Worm (Caenorhabditis elegans): ENCODE data around the gene snt-7.

The snt-7 gene

DNA sequence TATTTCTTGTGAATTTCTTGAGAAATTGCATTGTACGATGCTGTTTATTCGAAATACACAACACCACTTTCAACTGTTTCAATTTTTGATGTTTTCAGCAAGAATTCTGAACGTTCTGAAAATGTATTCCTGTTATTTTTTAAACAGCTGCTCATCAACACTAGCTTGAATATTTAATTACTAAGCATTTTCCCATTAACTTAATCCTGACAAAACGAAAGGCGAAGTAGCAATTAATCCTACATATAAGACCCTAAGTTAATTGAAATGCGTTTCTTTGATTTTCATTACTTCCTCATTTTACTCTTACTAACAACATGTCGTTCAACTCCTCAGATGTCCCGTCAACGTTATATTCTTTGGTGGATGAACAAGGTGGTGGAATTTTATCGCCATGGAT, 30.5 kb downstream of the snt-7 start, which contains the start of gene ocr-3:
Gene ocr-3 (plus strand): TSS at position 301 of the 400 bp plus-strand sequence.
- no peak for TF ChIP-seq hnd-1 (tag; optimal IDR thresholded peaks at IDR 0.05)
- TF ChIP-seq pes-1 (GFP tag; IDR thresholded peaks at IDR 0.05), result no peak
- TF ChIP-seq tbx-37 (GFP tag; conservative IDR thresholded peaks at IDR 0.05), result no peak
- no peak for TF ChIP-seq B0310.2 (tag; optimal IDR thresholded peaks at IDR 0.05)
- TF ChIP-seq tbx-11 (GFP tag; IDR thresholded peaks at IDR 0.05), result no peak
- TF ChIP-seq tra-4 (tag; optimal IDR thresholded peaks at IDR 0.05), result no peak
- no peak for TF ChIP-seq sea-1 (GFP tag; conservative IDR thresholded peaks at IDR 0.05)
- no peak for TF ChIP-seq ceh-13 (GFP tag; optimal IDR thresholded peaks at IDR 0.05)
- no peak for TF ChIP-seq scrt-1 (GFP tag; IDR thresholded peaks at IDR 0.05)
- TF ChIP-seq ets-7 (tag; optimal IDR thresholded peaks at IDR 0.05), result no peak
- no peak for TF ChIP-seq hmg-4 (GFP tag; optimal IDR thresholded peaks at IDR 0.05)
- TF ChIP-seq ama-1 (optimal IDR thresholded peaks at IDR 0.05), result no peak
- no peak for TF ChIP-seq aly-1 (tag; optimal IDR thresholded peaks at IDR 0.05)

DNA sequence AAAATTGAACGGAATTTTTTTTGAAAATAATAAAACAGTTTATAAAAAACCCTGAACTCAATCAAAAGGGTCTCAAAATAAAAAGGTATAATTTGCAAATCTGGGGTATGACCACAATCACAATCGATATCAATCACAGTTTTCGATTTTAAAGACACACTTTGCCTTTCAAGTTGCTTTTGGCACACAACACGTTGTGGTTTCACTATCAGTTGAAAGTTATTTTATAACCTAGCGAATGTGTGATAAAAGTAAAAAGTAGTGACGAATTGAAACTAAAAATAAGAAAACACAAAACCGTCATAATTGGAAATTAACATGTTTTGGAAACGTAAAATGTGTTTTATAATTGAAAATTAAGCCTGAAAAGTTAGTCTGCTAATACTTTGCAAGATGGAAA, 31.3 kb downstream of the snt-7 start:
- no peak for TF ChIP-seq ceh-36 (tag; optimal IDR thresholded peaks at IDR 0.05)
- TF ChIP-seq B0310.2 (tag; optimal IDR thresholded peaks at IDR 0.05), result no peak
- no peak for TF ChIP-seq tbx-37 (GFP tag; conservative IDR thresholded peaks at IDR 0.05)
- TF ChIP-seq hmbx-1 (tag; optimal IDR thresholded peaks at IDR 0.05), result no peak
- TF ChIP-seq flt-1 (GFP tag; IDR thresholded peaks at IDR 0.05), result no peak
- no peak for TF ChIP-seq ets-7 (tag; optimal IDR thresholded peaks at IDR 0.05)
- no peak for TF ChIP-seq tra-4 (tag; optimal IDR thresholded peaks at IDR 0.05)
- TF ChIP-seq tbx-11 (GFP tag; IDR thresholded peaks at IDR 0.05), result no peak
- no peak for TF ChIP-seq hmg-4 (GFP tag; optimal IDR thresholded peaks at IDR 0.05)
- TF ChIP-seq ama-1 (optimal IDR thresholded peaks at IDR 0.05), result no peak
- TF ChIP-seq sea-1 (GFP tag; conservative IDR thresholded peaks at IDR 0.05), result no peak
- TF ChIP-seq hnd-1 (tag; optimal IDR thresholded peaks at IDR 0.05), result no peak
- no peak for TF ChIP-seq aly-1 (tag; optimal IDR thresholded peaks at IDR 0.05)
- no peak for TF ChIP-seq ceh-13 (GFP tag; optimal IDR thresholded peaks at IDR 0.05)
- TF ChIP-seq pes-1 (GFP tag; IDR thresholded peaks at IDR 0.05), result no peak

- no peak for TF ChIP-seq sea-1 (GFP tag; conservative IDR thresholded peaks at IDR 0.05)
- TF ChIP-seq hnd-1 (tag; optimal IDR thresholded peaks at IDR 0.05), result no peak
- no peak for TF ChIP-seq ceh-36 (tag; optimal IDR thresholded peaks at IDR 0.05)
- no peak for TF ChIP-seq B0310.2 (tag; optimal IDR thresholded peaks at IDR 0.05)
Measured at ce11 chrX:15166122-15166521, 32.8 kb downstream of the snt-7 start, which contains the start of gene T10B10.8. Gene T10B10.8, minus strand, starts transcription at chrX:15166222.

DNA sequence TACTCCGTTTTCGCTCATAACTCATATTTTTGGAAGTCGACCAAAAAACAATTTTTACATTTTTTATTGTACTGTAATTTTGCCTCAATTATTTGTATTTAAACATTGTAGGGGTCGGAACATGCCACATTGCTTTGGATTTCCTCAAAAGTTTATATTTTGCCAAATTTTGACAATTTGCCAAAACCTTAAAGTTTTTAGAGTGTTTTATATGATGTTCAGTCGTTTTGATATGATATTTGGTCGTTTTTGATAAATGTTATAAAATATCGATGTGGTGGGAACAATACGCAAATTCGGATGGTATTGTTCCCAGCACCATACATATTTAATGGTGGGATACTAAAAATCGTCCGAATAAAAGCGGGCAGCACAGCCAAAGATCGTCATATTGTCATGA, 34.8 kb downstream of the snt-7 start, which contains the start of gene T10B10.9:
Gene T10B10.9 (plus strand): TSS at position 301 of the 400 bp plus-strand sequence.
- TF ChIP-seq tbx-37 (GFP tag; conservative IDR thresholded peaks at IDR 0.05) (no peak), hmbx-1 (tag; optimal IDR thresholded peaks at IDR 0.05) (no peak), tbx-11 (GFP tag; IDR thresholded peaks at IDR 0.05) (no peak), aly-1 (tag; optimal IDR thresholded peaks at IDR 0.05) (no peak)

ce11 chrX:15163118-15163517, 35.8 kb downstream of the snt-7 start:
- no peak for TF ChIP-seq tra-4 (tag; optimal IDR thresholded peaks at IDR 0.05)
- no peak for TF ChIP-seq aly-1 (tag; optimal IDR thresholded peaks at IDR 0.05)
- no peak for TF ChIP-seq ets-7 (tag; optimal IDR thresholded peaks at IDR 0.05)
- no peak for TF ChIP-seq pes-1 (GFP tag; IDR thresholded peaks at IDR 0.05)
- no peak for TF ChIP-seq ama-1 (optimal IDR thresholded peaks at IDR 0.05)
- TF ChIP-seq flt-1 (GFP tag; IDR thresholded peaks at IDR 0.05), result no peak
- TF ChIP-seq hmbx-1 (tag; optimal IDR thresholded peaks at IDR 0.05), result no peak
- no peak for TF ChIP-seq scrt-1 (GFP tag; IDR thresholded peaks at IDR 0.05)
- no peak for TF ChIP-seq ceh-13 (GFP tag; optimal IDR thresholded peaks at IDR 0.05)
- TF ChIP-seq hmg-4 (GFP tag; optimal IDR thresholded peaks at IDR 0.05), result no peak
- no peak for TF ChIP-seq hnd-1 (tag; optimal IDR thresholded peaks at IDR 0.05)
- TF ChIP-seq ceh-36 (tag; optimal IDR thresholded peaks at IDR 0.05), result no peak
- TF ChIP-seq B0310.2 (tag; optimal IDR thresholded peaks at IDR 0.05), result no peak
- no peak for TF ChIP-seq tbx-37 (GFP tag; conservative IDR thresholded peaks at IDR 0.05)
- TF ChIP-seq F13C5.2 (tag; optimal IDR thresholded peaks at IDR 0.05), result no peak
- no peak for TF ChIP-seq sea-1 (GFP tag; conservative IDR thresholded peaks at IDR 0.05)
- TF ChIP-seq tbx-11 (GFP tag; IDR thresholded peaks at IDR 0.05), result no peak

DNA sequence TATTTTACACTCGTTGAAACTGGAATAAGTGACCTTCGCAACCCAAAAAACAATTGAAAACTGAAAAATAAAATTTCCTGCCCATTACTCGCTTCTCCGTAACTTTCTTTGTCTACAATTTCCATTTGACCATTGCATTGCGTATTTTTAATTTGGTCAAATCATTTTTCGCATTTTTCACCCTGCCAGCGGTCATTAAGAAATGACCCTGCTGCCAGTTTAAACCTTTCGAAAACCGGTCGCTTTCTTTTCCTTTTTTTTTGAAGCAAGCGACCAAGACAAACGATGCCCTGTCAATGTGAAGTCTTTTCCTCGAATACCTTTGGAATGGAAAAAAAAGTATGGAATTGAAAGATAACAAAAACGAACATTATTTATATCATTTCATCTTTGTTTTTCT, 38.0 kb downstream of the snt-7 start:
- no peak for TF ChIP-seq scrt-1 (GFP tag; IDR thresholded peaks at IDR 0.05)
- no peak for TF ChIP-seq pes-1 (GFP tag; IDR thresholded peaks at IDR 0.05)
- no peak for TF ChIP-seq hnd-1 (tag; optimal IDR thresholded peaks at IDR 0.05)
- no peak for TF ChIP-seq ceh-36 (tag; optimal IDR thresholded peaks at IDR 0.05)
- no peak for TF ChIP-seq tbx-11 (GFP tag; IDR thresholded peaks at IDR 0.05)
- TF ChIP-seq sea-1 (GFP tag; conservative IDR thresholded peaks at IDR 0.05), result no peak
- TF ChIP-seq ceh-13 (GFP tag; optimal IDR thresholded peaks at IDR 0.05), result no peak
- no peak for TF ChIP-seq aly-1 (tag; optimal IDR thresholded peaks at IDR 0.05)
- TF ChIP-seq hmbx-1 (tag; optimal IDR thresholded peaks at IDR 0.05), result no peak
- TF ChIP-seq F13C5.2 (tag; optimal IDR thresholded peaks at IDR 0.05), result no peak
- no peak for TF ChIP-seq flt-1 (GFP tag; IDR thresholded peaks at IDR 0.05)
- TF ChIP-seq B0310.2 (tag; optimal IDR thresholded peaks at IDR 0.05), result no peak
- no peak for TF ChIP-seq tra-4 (tag; optimal IDR thresholded peaks at IDR 0.05)

DNA sequence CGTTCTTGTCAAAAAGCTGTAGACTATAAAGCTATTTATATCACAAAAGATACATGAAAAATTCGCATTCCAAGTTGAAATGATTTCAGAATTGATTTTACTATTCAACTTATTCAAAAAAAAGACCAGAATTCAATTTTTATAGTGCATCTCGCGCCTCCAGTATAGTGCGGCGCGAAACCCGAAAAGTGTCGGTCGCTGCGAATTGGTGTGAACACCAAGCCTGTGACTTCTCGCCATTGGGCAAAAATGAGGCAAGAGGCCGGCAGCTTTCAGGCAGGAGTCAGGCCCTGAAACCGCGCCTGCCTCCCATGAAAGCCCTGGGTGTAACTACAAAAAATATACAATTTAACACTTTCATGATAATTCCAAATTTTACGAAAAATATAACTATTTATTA, 39.6 kb downstream of the snt-7 start:
- TF ChIP-seq pes-1 (GFP tag; IDR thresholded peaks at IDR 0.05), result 0 out of 2 replicates have a peak, but pooled peaks have one; percentile 30
- TF ChIP-seq scrt-1 (GFP tag; IDR thresholded peaks at IDR 0.05), result no peak

- TF ChIP-seq aly-1 (tag; optimal IDR thresholded peaks at IDR 0.05) (no peak), flt-1 (GFP tag; IDR thresholded peaks at IDR 0.05) (no peak), tra-4 (tag; optimal IDR thresholded peaks at IDR 0.05) (no peak), F13C5.2 (tag; optimal IDR thresholded peaks at IDR 0.05) (no peak), ceh-36 (tag; optimal IDR thresholded peaks at IDR 0.05) (no peak), hmg-4 (GFP tag; optimal IDR thresholded peaks at IDR 0.05) (no peak), B0310.2 (tag; optimal IDR thresholded peaks at IDR 0.05) (no peak), ceh-13 (GFP tag; optimal IDR thresholded peaks at IDR 0.05) (no peak), hnd-1 (tag; optimal IDR thresholded peaks at IDR 0.05) (no peak), hmbx-1 (tag; optimal IDR thresholded peaks at IDR 0.05) (no peak), pes-1 (GFP tag; IDR thresholded peaks at IDR 0.05) (no peak), tbx-11 (GFP tag; IDR thresholded peaks at IDR 0.05) (no peak), tbx-37 (GFP tag; conservative IDR thresholded peaks at IDR 0.05) (no peak), ama-1 (optimal IDR thresholded peaks at IDR 0.05) (no peak)
Measured at ce11 chrX:15158699-15159312, 40.1 kb downstream of the snt-7 start, which contains the start of gene C11G10.1. Gene C11G10.1, minus strand, starts transcription at chrX:15158749.

Data from whole organism, early embryonic.